Fruit fly (Drosophila melanogaster) whole organism, embryonic: ENCODE results near the gene CG5758.

Experiments used
- BtbVII ChIP-seq: fragments of 200-800 bp; sonication (Bioruptor generic); optimal IDR thresholded peaks from 3 replicates; lab custom pipeline; 2017; ENCODE audit warnings: missing biosample characterization, mild to moderate bottlenecking, missing genetic modification characterization
- C15 ChIP-seq: fragments of 200-800 bp; sonication (Bioruptor generic); IDR thresholded peaks from 3 replicates; pipeline ENCODE4 v1.3.6; 2022; ENCODE audit warnings: missing biosample characterization, missing genetic modification characterization
- CG11247 ChIP-seq: fragments of 200-800 bp; sonication (Bioruptor generic); IDR thresholded peaks from 2 replicates; pipeline ENCODE4 v1.3.6; 2022; ENCODE audit warnings: missing biosample characterization, missing genetic modification characterization
- CG1233 ChIP-seq: fragments of 200-800 bp; sonication (Bioruptor generic); optimal IDR thresholded peaks from 4 replicates; lab custom pipeline; 2018; ENCODE audit warnings: missing biosample characterization, mild to moderate bottlenecking, missing genetic modification characterization
- CG12391 ChIP-seq: fragments of 200-800 bp; sonication (Bioruptor generic); optimal IDR thresholded peaks from 3 replicates; lab custom pipeline; 2018; ENCODE audit warnings: missing biosample characterization, mild to moderate bottlenecking, missing genetic modification characterization, moderate library complexity
- CG14860 ChIP-seq: fragments of 200-800 bp; sonication (Bioruptor generic); IDR thresholded peaks from 3 replicates; pipeline ENCODE4 v1.3.6; 2022; ENCODE audit warnings: missing biosample characterization, missing genetic modification characterization; ENCODE audit not compliant: partially characterized antibody
- CG17568 ChIP-seq: fragments of 200-800 bp; sonication (Bioruptor generic); optimal IDR thresholded peaks from 2 replicates; lab custom pipeline; 2018; ENCODE audit warnings: missing biosample characterization, mild to moderate bottlenecking, missing genetic modification characterization, moderate library complexity
- CG1832 ChIP-seq: fragments of 200-800 bp; sonication (Bioruptor generic); optimal IDR thresholded peaks from 2 replicates; lab custom pipeline; 2017; ENCODE audit warnings: missing biosample characterization, mild to moderate bottlenecking, missing genetic modification characterization, inconsistent platforms
- CG2202 ChIP-seq: fragments of 200-800 bp; sonication (Bioruptor generic); optimal IDR thresholded peaks from 2 replicates; lab custom pipeline; 2018; ENCODE audit warnings: missing biosample characterization, mild to moderate bottlenecking, missing genetic modification characterization
- CG2889 ChIP-seq: fragments of 200-800 bp; sonication (Bioruptor generic); IDR thresholded peaks from 3 replicates; pipeline ENCODE4 v1.3.6; 2022; ENCODE audit warnings: missing biosample characterization, missing genetic modification characterization
- CG3847 ChIP-seq: fragments of 200-800 bp; sonication (Bioruptor generic); IDR thresholded peaks from 2 replicates; pipeline ENCODE4 v1.3.6; 2022; ENCODE audit warnings: missing biosample characterization, missing genetic modification characterization
- CG4328 ChIP-seq: fragments of 200-800 bp; sonication (Bioruptor generic); optimal IDR thresholded peaks from 3 replicates; lab custom pipeline; 2017; ENCODE audit warnings: missing biosample characterization, missing genetic modification reagents, missing genetic modification characterization
- CG4424 ChIP-seq: fragments of 200-800 bp; sonication (Bioruptor generic); optimal IDR thresholded peaks from 3 replicates; lab custom pipeline; 2016; ENCODE audit warnings: missing biosample characterization, missing genetic modification characterization
- CG5245 ChIP-seq: fragments of 200-800 bp; sonication (Bioruptor generic); optimal IDR thresholded peaks from 3 replicates; lab custom pipeline; 2016; ENCODE audit warnings: missing biosample characterization, missing genetic modification characterization
- CG8359 ChIP-seq: fragments of 200-800 bp; sonication (Bioruptor generic); optimal IDR thresholded peaks from 2 replicates; lab custom pipeline; 2017; ENCODE audit warnings: missing biosample characterization, mild to moderate bottlenecking, missing genetic modification characterization, borderline replicate concordance
- CG9437 ChIP-seq: fragments of 200-800 bp; sonication (Bioruptor generic); optimal IDR thresholded peaks from 2 replicates; lab custom pipeline; 2018; ENCODE audit warnings: missing biosample characterization, mild to moderate bottlenecking, missing genetic modification characterization
- Doc2 ChIP-seq: fragments of 200-800 bp; sonication (Bioruptor generic); IDR thresholded peaks from 2 replicates; pipeline ENCODE4 v1.3.6; 2022; ENCODE audit warnings: missing biosample characterization, missing genetic modification characterization
- HLHmδ ChIP-seq: fragments of 200-800 bp; sonication (Bioruptor generic); optimal IDR thresholded peaks from 2 replicates; lab custom pipeline; 2018; ENCODE audit warnings: missing biosample characterization, mild to moderate bottlenecking, missing genetic modification characterization, moderate library complexity
- Hmx ChIP-seq: fragments of 200-800 bp; sonication (Bioruptor generic); optimal IDR thresholded peaks from 2 replicates; lab custom pipeline; 2016; ENCODE audit warnings: missing biosample characterization, missing genetic modification characterization
- Meics ChIP-seq: fragments of 200-800 bp; sonication (Bioruptor generic); optimal IDR thresholded peaks from 2 replicates; lab custom pipeline; 2017; ENCODE audit warnings: missing biosample characterization, mild to moderate bottlenecking, missing genetic modification characterization
- Mrtf ChIP-seq: fragments of 200-800 bp; sonication (Bioruptor generic); IDR thresholded peaks from 3 replicates; pipeline ENCODE4 v1.3.6; 2022; ENCODE audit warnings: missing biosample characterization, missing genetic modification characterization
- Nf-YB ChIP-seq: fragments of 200-800 bp; sonication (Bioruptor generic); optimal IDR thresholded peaks from 3 replicates; lab custom pipeline; 2019; ENCODE audit warnings: missing biosample characterization, mild to moderate bottlenecking, missing genetic modification characterization, moderate library complexity
- NfI ChIP-seq: fragments of 200-800 bp; sonication (Bioruptor generic); optimal IDR thresholded peaks from 3 replicates; lab custom pipeline; 2018; ENCODE audit warnings: missing biosample characterization, mild to moderate bottlenecking, missing genetic modification characterization, moderate library complexity
- Sry-β ChIP-seq: fragments of 200-800 bp; sonication (Bioruptor generic); optimal IDR thresholded peaks from 2 replicates; lab custom pipeline; 2018; ENCODE audit warnings: missing biosample characterization, mild to moderate bottlenecking, missing genetic modification characterization, moderate library complexity
- Sry-δ ChIP-seq: fragments of 200-800 bp; sonication (Bioruptor generic); optimal IDR thresholded peaks from 2 replicates; lab custom pipeline; 2016; ENCODE audit warnings: missing biosample characterization, missing genetic modification characterization
- Tbp ChIP-seq: fragments of >200 bp; optimal IDR thresholded peaks from 2 replicates; lab custom pipeline; 2018; ENCODE audit warnings: missing biosample characterization, missing genetic modification characterization
- Xbp1 ChIP-seq: fragments of 200-800 bp; sonication (Bioruptor generic); optimal IDR thresholded peaks from 3 replicates; lab custom pipeline; 2016; ENCODE audit warnings: missing biosample characterization, mild to moderate bottlenecking, missing genetic modification characterization
- ab ChIP-seq: fragments of 200-800 bp; sonication (Bioruptor generic); optimal IDR thresholded peaks from 2 replicates; lab custom pipeline; 2016; ENCODE audit warnings: missing biosample characterization, missing genetic modification characterization
- bowl ChIP-seq: fragments of 200-800 bp; sonication (Bioruptor generic); IDR thresholded peaks from 2 replicates; pipeline ENCODE4 v1.3.6; 2022; ENCODE audit warnings: missing biosample characterization, missing genetic modification characterization
- br ChIP-seq: fragments of >200 bp; optimal IDR thresholded peaks from 2 replicates; lab custom pipeline; 2017
- cas ChIP-seq: fragments of 200-800 bp; sonication (Bioruptor generic); IDR thresholded peaks from 2 replicates; pipeline ENCODE4 v1.3.6; 2022; ENCODE audit warnings: missing biosample characterization, missing genetic modification characterization
- chm ChIP-seq: fragments of 200-800 bp; sonication (Bioruptor generic); IDR thresholded peaks from 2 replicates; pipeline ENCODE4 v1.3.6; 2022; ENCODE audit warnings: missing biosample characterization, missing genetic modification characterization
- danr ChIP-seq: fragments of 200-800 bp; sonication (Bioruptor generic); IDR thresholded peaks from 2 replicates; pipeline ENCODE4 v1.3.6; 2022; ENCODE audit warnings: missing biosample characterization, missing genetic modification characterization
- dmrt99B ChIP-seq: fragments of 200-800 bp; sonication (Bioruptor generic); optimal IDR thresholded peaks from 2 replicates; lab custom pipeline; 2018; ENCODE audit warnings: missing biosample characterization, mild to moderate bottlenecking, missing genetic modification characterization, moderate library complexity
- dpn ChIP-seq, 2 experiments: fragments of 200-800 bp; sonication (Bioruptor generic); optimal IDR thresholded peaks; 3 replicates each; lab custom pipeline; 2016; ENCODE audit warnings: missing biosample characterization in 2 of 2, missing genetic modification characterization in 2 of 2
- fd96Cb ChIP-seq: fragments of 200-800 bp; sonication (Bioruptor generic); optimal IDR thresholded peaks from 2 replicates; lab custom pipeline; 2018; ENCODE audit warnings: missing biosample characterization, mild to moderate bottlenecking, missing genetic modification characterization, moderate library complexity
- fru ChIP-seq: fragments of >200 bp; optimal IDR thresholded peaks from 2 replicates; lab custom pipeline; 2017
- gcm ChIP-seq: fragments of 200-800 bp; sonication (Bioruptor generic); optimal IDR thresholded peaks from 2 replicates; lab custom pipeline; 2019; ENCODE audit warnings: missing biosample characterization, mild to moderate bottlenecking, missing genetic modification characterization, moderate library complexity
- h ChIP-seq: fragments of >200 bp; optimal IDR thresholded peaks from 2 replicates; lab custom pipeline; 2017
- klu ChIP-seq: fragments of 200-800 bp; sonication (Bioruptor generic); IDR thresholded peaks from 2 replicates; pipeline ENCODE4 v1.3.6; 2022; ENCODE audit warnings: missing biosample characterization, missing genetic modification characterization
- lilli ChIP-seq: fragments of 200-800 bp; sonication (Bioruptor generic); optimal IDR thresholded peaks from 3 replicates; lab custom pipeline; 2016; ENCODE audit warnings: missing biosample characterization, missing genetic modification characterization
- lmd ChIP-seq: fragments of 200-800 bp; sonication (Bioruptor generic); IDR thresholded peaks from 2 replicates; pipeline ENCODE4 v1.3.6; 2022; ENCODE audit warnings: missing biosample characterization, missing genetic modification characterization
- pho ChIP-seq: fragments of 200-800 bp; sonication (Bioruptor generic); optimal IDR thresholded peaks from 2 replicates; lab custom pipeline; 2016; ENCODE audit warnings: missing biosample characterization, missing genetic modification characterization
- repo ChIP-seq: fragments of 200-800 bp; sonication (Bioruptor generic); optimal IDR thresholded peaks from 2 replicates; lab custom pipeline; 2016; ENCODE audit warnings: missing biosample characterization, missing genetic modification characterization
- ro ChIP-seq: fragments of 200-800 bp; sonication (Bioruptor generic); IDR thresholded peaks from 2 replicates; pipeline ENCODE4 v1.3.6; 2022; ENCODE audit warnings: missing biosample characterization, missing genetic modification characterization
- row ChIP-seq: fragments of 200-800 bp; sonication (Bioruptor generic); IDR thresholded peaks from 3 replicates; pipeline ENCODE4 v1.3.6; 2022; ENCODE audit warnings: missing biosample characterization, missing genetic modification characterization
- sd ChIP-seq: fragments of 200-800 bp; sonication (Bioruptor generic); optimal IDR thresholded peaks from 3 replicates; lab custom pipeline; 2018; ENCODE audit warnings: missing biosample characterization, mild to moderate bottlenecking, missing genetic modification characterization, moderate library complexity
- sim ChIP-seq: fragments of 200-800 bp; sonication (Bioruptor generic); IDR thresholded peaks from 2 replicates; pipeline ENCODE4 v1.3.6; 2022; ENCODE audit warnings: missing biosample characterization, missing genetic modification characterization
- slbo ChIP-seq: fragments of 200-800 bp; sonication (Bioruptor generic); IDR thresholded peaks from 2 replicates; pipeline ENCODE4 v1.3.6; 2022; ENCODE audit warnings: missing biosample characterization, missing genetic modification characterization
- so ChIP-seq: fragments of 200-800 bp; sonication (Bioruptor generic); IDR thresholded peaks from 3 replicates; pipeline ENCODE4 v1.3.6; 2022; ENCODE audit warnings: missing biosample characterization, missing genetic modification characterization
- tap ChIP-seq: fragments of 200-800 bp; optimal IDR thresholded peaks from 3 replicates; lab custom pipeline; 2019; ENCODE audit warnings: missing biosample characterization, mild to moderate bottlenecking, missing genetic modification characterization, moderate library complexity
- vnd ChIP-seq: fragments of 200-800 bp; sonication (Bioruptor generic); IDR thresholded peaks from 3 replicates; pipeline ENCODE4 v1.3.6; 2022; ENCODE audit warnings: missing biosample characterization, missing genetic modification characterization; ENCODE audit not compliant: partially characterized antibody
- zf30C ChIP-seq: fragments of 200-800 bp; sonication (Bioruptor generic); optimal IDR thresholded peaks from 3 replicates; lab custom pipeline; 2018; ENCODE audit warnings: missing biosample characterization, mild to moderate bottlenecking, missing genetic modification characterization

The CG5758 gene

dm6 chr2L:18152172-18152639 is 32.4 kb downstream of the CG5758 start, which contains the start of gene Socs36E (continued):
- TF ChIP-seq CG2202 (tag; lab: Kevin White, UChicago): peak; percentile 37
- peak; percentile 40; the same call in 1 of the 2 replicates for TF ChIP-seq slbo
- TF ChIP-seq h (lab: Kevin White, UChicago): no peak
- TF ChIP-seq CG3847: peak; percentile 77
- peak; percentile 43 for TF ChIP-seq Xbp1 (GFP tag; lab: Kevin White, UChicago)
- TF ChIP-seq lilli: no peak
- TF ChIP-seq CG12391 (tag; lab: Kevin White, UChicago): peak; percentile 51
- peak; percentile 97 for TF ChIP-seq sd
- no peak for TF ChIP-seq Mrtf (GFP tag; lab: Robert Waterston, UW)
- TF ChIP-seq klu: no peak
- TF ChIP-seq fru (lab: Kevin White, UChicago): no peak
- TF ChIP-seq BtbVII (GFP tag; lab: Kevin White, UChicago): no peak
- TF ChIP-seq sim (GFP tag; lab: Robert Waterston, UW): no peak
- TF ChIP-seq C15 (GFP tag; lab: Robert Waterston, UW): no peak
- TF ChIP-seq ab (GFP tag; lab: Kevin White, UChicago): no peak
- no peak for TF ChIP-seq CG14860
- peak; percentile 48 to 50 for TF ChIP-seq dpn (GFP tag; optimal IDR thresholded peaks at IDR 0.05; lab: Kevin White, UChicago)
- TF ChIP-seq dmrt99B (tag; lab: Kevin White, UChicago): no peak
- peak; percentile 90 for TF ChIP-seq chm (GFP tag; lab: Robert Waterston, UW)
- TF ChIP-seq NfI (GFP tag; lab: Kevin White, UChicago): peak; percentile 37
- no peak for TF ChIP-seq ro (GFP tag; lab: Robert Waterston, UW)
- no peak for TF ChIP-seq bowl
- no peak for TF ChIP-seq Hmx
- TF ChIP-seq CG11247 (GFP tag; lab: Robert Waterston, UW): peak; percentile 24; the same call in 1 of the 2 replicates
- TF ChIP-seq Sry-β: peak; percentile 82
- no peak for TF ChIP-seq CG2889 (GFP tag; lab: Robert Waterston, UW)
- TF ChIP-seq so (GFP tag; lab: Robert Waterston, UW): peak; percentile 65; the same call in 2 of the 3 replicates
- no peak for TF ChIP-seq CG1233 (GFP tag; lab: Kevin White, UChicago)
- peak; percentile 37 for TF ChIP-seq pho (GFP tag; lab: Kevin White, UChicago)
- TF ChIP-seq Meics (GFP tag; lab: Kevin White, UChicago): no peak
- peak; percentile 43 for TF ChIP-seq Nf-YB (GFP tag; lab: Kevin White, UChicago)
- TF ChIP-seq CG1832 (GFP tag; lab: Kevin White, UChicago): no peak
- TF ChIP-seq Tbp: peak; percentile 27
- peak; percentile 59 for TF ChIP-seq repo (GFP tag; lab: Kevin White, UChicago)
- TF ChIP-seq br (lab: Kevin White, UChicago): no peak
- TF ChIP-seq zf30C (GFP tag; lab: Kevin White, UChicago): peak; percentile 24
- TF ChIP-seq CG8359 (GFP tag; lab: Kevin White, UChicago): no peak
- no peak for TF ChIP-seq cas (GFP tag; lab: Robert Waterston, UW)
- no peak for TF ChIP-seq fd96Cb (tag; lab: Kevin White, UChicago)
- peak; percentile 83 for TF ChIP-seq HLHmδ (GFP tag; lab: Kevin White, UChicago)
- TF ChIP-seq Doc2 (GFP tag; lab: Robert Waterston, UW): no peak
- TF ChIP-seq row (GFP tag; lab: Robert Waterston, UW): peak; percentile 53
- TF ChIP-seq gcm (GFP tag; lab: Kevin White, UChicago): no peak
- TF ChIP-seq danr (GFP tag; lab: Robert Waterston, UW): no peak
- TF ChIP-seq lmd: no peak
- TF ChIP-seq vnd (GFP tag; lab: Robert Waterston, UW): no peak
- TF ChIP-seq CG4328 (GFP tag; lab: Kevin White, UChicago): no peak
- peak; percentile 66 for TF ChIP-seq Sry-δ
- TF ChIP-seq CG17568 (GFP tag; lab: Kevin White, UChicago): no peak
- no peak for TF ChIP-seq CG5245 (GFP tag; lab: Kevin White, UChicago)
- TF ChIP-seq CG4424 (GFP tag; lab: Kevin White, UChicago): no peak
- TF ChIP-seq CG9437 (GFP tag; lab: Kevin White, UChicago): peak; percentile 7
- TF ChIP-seq tap: peak; percentile 17
